Worm (Caenorhabditis elegans) whole organism, L4/young adult: ENCODE results near the gene polk-1.

ENCODE experiments used
- W03F9.2 ChIP-seq: fragments of 150-350 bp; optimal IDR thresholded peaks from 2 replicates; lab custom pipeline; 2014; ENCODE audit warnings: missing biosample characterization, missing genetic modification characterization
- dao-5 ChIP-seq: sonication (generic microtip); optimal IDR thresholded peaks from 2 replicates; lab custom pipeline; 2016; ENCODE audit warnings: missing genotype, missing genetic modification characterization, moderate library complexity, missing compliant biosample characterization
- him-1 ChIP-seq: sonication (generic microtip); optimal IDR thresholded peaks from 2 replicates; lab custom pipeline; 2016; ENCODE audit warnings: missing genotype, missing genetic modification reagents, missing genetic modification characterization, missing compliant biosample characterization

- TF ChIP-seq him-1 (tag; lab: Kevin White, UChicago) (no peak), W03F9.2 (tag; lab: Kevin White, UChicago) (no peak), dao-5 (no peak)
Observed at ce11 chrIII:8643639-8644038, 15.2 kb upstream of the polk-1 start, which contains the start of gene twk-7.
